Fruit fly (Drosophila melanogaster) whole organism, embryonic: ENCODE results near the gene CG31265.
A peak's percentile ranks its signal among the peaks of the same experiment; 100 is the strongest.

Source experiments
- Atf3 ChIP-seq: fragments of 200-800 bp; sonication (Bioruptor generic); optimal IDR thresholded peaks from 3 replicates; lab custom pipeline; 2016; ENCODE audit warnings: missing biosample characterization, missing genetic modification characterization
- Atf6 ChIP-seq: fragments of 200-800 bp; sonication (Bioruptor generic); IDR thresholded peaks from 2 replicates; pipeline ENCODE4 v1.3.6; 2022; ENCODE audit warnings: missing biosample characterization, missing genetic modification characterization
- Blimp-1 ChIP-seq: fragments of 200-800 bp; sonication (Bioruptor generic); optimal IDR thresholded peaks from 3 replicates; lab custom pipeline; 2018; ENCODE audit warnings: missing biosample characterization, missing genetic modification characterization, mild to moderate bottlenecking, moderate library complexity, missing genetic modification reagents
- CG12071 ChIP-seq: fragments of 200-800 bp; sonication (Bioruptor generic); optimal IDR thresholded peaks from 3 replicates; lab custom pipeline; 2018; ENCODE audit warnings: missing biosample characterization, mild to moderate bottlenecking, missing genetic modification characterization
- CG12219 ChIP-seq: fragments of 200-800 bp; sonication (Bioruptor generic); optimal IDR thresholded peaks from 3 replicates; lab custom pipeline; 2018; ENCODE audit warnings: missing biosample characterization, mild to moderate bottlenecking, missing genetic modification characterization
- CG1233 ChIP-seq: fragments of 200-800 bp; sonication (Bioruptor generic); optimal IDR thresholded peaks from 4 replicates; lab custom pipeline; 2018; ENCODE audit warnings: missing biosample characterization, mild to moderate bottlenecking, missing genetic modification characterization
- CG12769 ChIP-seq: fragments of 200-800 bp; sonication (Bioruptor generic); optimal IDR thresholded peaks from 2 replicates; lab custom pipeline; 2019; ENCODE audit warnings: missing biosample characterization, mild to moderate bottlenecking, missing genetic modification characterization, moderate library complexity
- CG12942 ChIP-seq: fragments of 200-800 bp; sonication (Bioruptor generic); optimal IDR thresholded peaks from 3 replicates; lab custom pipeline; 2016; ENCODE audit warnings: missing biosample characterization, missing genetic modification characterization
- CG16779 ChIP-seq: fragments of 200-800 bp; sonication (Bioruptor generic); IDR thresholded peaks from 2 replicates; pipeline ENCODE4 v1.3.6; 2022; ENCODE audit warnings: missing biosample characterization, missing genetic modification characterization
- CG2116 ChIP-seq: fragments of 200-800 bp; sonication (Bioruptor generic); optimal IDR thresholded peaks from 3 replicates; lab custom pipeline; 2018; ENCODE audit warnings: missing biosample characterization, mild to moderate bottlenecking, missing genetic modification characterization
- CG3281 ChIP-seq: fragments of 200-800 bp; sonication (Bioruptor generic); optimal IDR thresholded peaks from 3 replicates; lab custom pipeline; 2017; ENCODE audit warnings: missing biosample characterization, mild to moderate bottlenecking, missing genetic modification characterization
- CG4328 ChIP-seq: fragments of 200-800 bp; sonication (Bioruptor generic); optimal IDR thresholded peaks from 3 replicates; lab custom pipeline; 2017; ENCODE audit warnings: missing biosample characterization, missing genetic modification reagents, missing genetic modification characterization
- CG4707 ChIP-seq: fragments of 200-800 bp; sonication (Bioruptor generic); optimal IDR thresholded peaks from 2 replicates; lab custom pipeline; 2018; ENCODE audit warnings: missing biosample characterization, mild to moderate bottlenecking, missing genetic modification characterization, moderate library complexity
- CG5180 ChIP-seq: fragments of 200-800 bp; sonication (Bioruptor generic); optimal IDR thresholded peaks from 3 replicates; lab custom pipeline; 2017; ENCODE audit warnings: missing biosample characterization, missing genetic modification characterization, mild to moderate bottlenecking, moderate library complexity, missing genetic modification reagents
- CG6683 ChIP-seq: fragments of 200-800 bp; sonication (Bioruptor generic); optimal IDR thresholded peaks from 2 replicates; lab custom pipeline; 2017; ENCODE audit warnings: missing biosample characterization, mild to moderate bottlenecking, missing genetic modification characterization, missing genetic modification reagents
- CG7357 ChIP-seq: fragments of 200-800 bp; sonication (Bioruptor generic); IDR thresholded peaks from 3 replicates; pipeline ENCODE4 v1.3.6; 2022; ENCODE audit warnings: missing biosample characterization, missing genetic modification characterization
- CG7556 ChIP-seq: fragments of 200-800 bp; sonication (Bioruptor generic); optimal IDR thresholded peaks from 2 replicates; lab custom pipeline; 2017; ENCODE audit warnings: missing biosample characterization, mild to moderate bottlenecking, missing genetic modification characterization
- CG8290 ChIP-seq, 3 experiments: fragments of 200-800 bp; sonication (Bioruptor generic); optimal IDR thresholded peaks; 2 replicates each; lab custom pipeline; 2016 to 2019; ENCODE audit warnings: missing biosample characterization in 3 of 3, missing genetic modification characterization in 3 of 3, mild to moderate bottlenecking in 2 of 3, moderate library complexity in 1 of 3
- CG8924 ChIP-seq: fragments of 200-800 bp; optimal IDR thresholded peaks from 3 replicates; lab custom pipeline; 2019; ENCODE audit warnings: missing biosample characterization, mild to moderate bottlenecking, missing genetic modification characterization, moderate library complexity
- CG9609 ChIP-seq: fragments of 200-800 bp; sonication (Bioruptor generic); optimal IDR thresholded peaks from 3 replicates; lab custom pipeline; 2016; ENCODE audit warnings: missing biosample characterization, missing genetic modification characterization
- CoRest ChIP-seq: fragments of 200-800 bp; sonication (Bioruptor generic); optimal IDR thresholded peaks from 3 replicates; lab custom pipeline; 2018; ENCODE audit warnings: missing biosample characterization, mild to moderate bottlenecking, missing genetic modification characterization, moderate library complexity
- Dbx ChIP-seq: fragments of 200-800 bp; sonication (Bioruptor generic); IDR thresholded peaks from 3 replicates; pipeline ENCODE4 v1.3.6; 2022; ENCODE audit warnings: missing biosample characterization, missing genetic modification characterization
- H2.0 ChIP-seq: fragments of 200-800 bp; sonication (Bioruptor generic); IDR thresholded peaks from 2 replicates; pipeline ENCODE4 v1.3.6; 2022; ENCODE audit warnings: missing biosample characterization, missing genetic modification characterization
- HHEX ChIP-seq: fragments of 200-800 bp; sonication (Bioruptor generic); optimal IDR thresholded peaks from 3 replicates; lab custom pipeline; 2017; ENCODE audit warnings: missing biosample characterization, mild to moderate bottlenecking, missing genetic modification characterization, missing genetic modification reagents
- Kr ChIP-seq: fragments of 200-800 bp; sonication (Bioruptor generic); optimal IDR thresholded peaks from 2 replicates; lab custom pipeline; 2017; ENCODE audit warnings: missing biosample characterization, mild to moderate bottlenecking, missing genetic modification characterization
- Lim3 ChIP-seq: fragments of 200-800 bp; sonication (Bioruptor generic); IDR thresholded peaks from 2 replicates; pipeline ENCODE4 v1.3.6; 2022; ENCODE audit warnings: missing biosample characterization, missing genetic modification characterization
- Lpt ChIP-seq: fragments of >200 bp; optimal IDR thresholded peaks from 2 replicates; lab custom pipeline; 2018; ENCODE audit warnings: missing biosample characterization, missing genetic modification characterization
- Mrtf ChIP-seq: fragments of 200-800 bp; sonication (Bioruptor generic); IDR thresholded peaks from 3 replicates; pipeline ENCODE4 v1.3.6; 2022; ENCODE audit warnings: missing biosample characterization, missing genetic modification characterization
- Ravus ChIP-seq: fragments of 200-800 bp; sonication (Bioruptor generic); IDR thresholded peaks from 2 replicates; pipeline ENCODE4 v1.3.6; 2022; ENCODE audit warnings: missing biosample characterization, missing genetic modification characterization
- Taf1 ChIP-seq: fragments of 200-800 bp; sonication (Bioruptor generic); IDR thresholded peaks from 2 replicates; pipeline ENCODE4 v1.3.6; 2022; ENCODE audit warnings: missing biosample characterization, missing genetic modification characterization
- ac ChIP-seq: fragments of 200-800 bp; sonication (Bioruptor generic); optimal IDR thresholded peaks from 3 replicates; lab custom pipeline; 2017; ENCODE audit warnings: missing biosample characterization, mild to moderate bottlenecking, missing genetic modification characterization
- disco-r ChIP-seq: fragments of 200-800 bp; sonication (Bioruptor generic); optimal IDR thresholded peaks from 2 replicates; lab custom pipeline; 2016; ENCODE audit warnings: missing biosample characterization, missing genetic modification characterization
- fd64A ChIP-seq: fragments of 200-800 bp; sonication (Bioruptor generic); optimal IDR thresholded peaks from 3 replicates; lab custom pipeline; 2018; ENCODE audit warnings: missing biosample characterization, mild to moderate bottlenecking, missing genetic modification characterization
- fd96Cb ChIP-seq: fragments of 200-800 bp; sonication (Bioruptor generic); optimal IDR thresholded peaks from 2 replicates; lab custom pipeline; 2018; ENCODE audit warnings: missing biosample characterization, mild to moderate bottlenecking, missing genetic modification characterization, moderate library complexity
- gce ChIP-seq: fragments of 200-800 bp; sonication (Bioruptor generic); IDR thresholded peaks from 3 replicates; pipeline ENCODE4 v1.3.6; 2022; ENCODE audit warnings: missing biosample characterization, missing genetic modification characterization
- her ChIP-seq: fragments of 200-800 bp; sonication (Bioruptor generic); optimal IDR thresholded peaks from 2 replicates; lab custom pipeline; 2016; ENCODE audit warnings: missing biosample characterization, missing genetic modification characterization
- kni ChIP-seq: fragments of 200-800 bp; sonication (Bioruptor generic); optimal IDR thresholded peaks from 3 replicates; lab custom pipeline; 2017; ENCODE audit warnings: mild to moderate bottlenecking, missing biosample characterization, missing genetic modification reagents, missing genetic modification characterization
- lola ChIP-seq, 3 experiments: fragments of >200 bp in 2 of 3; fragments of 200-800 bp in 1 of 3; sonication (Bioruptor generic) in 1 of 3; optimal IDR thresholded peaks; 2 replicates each; lab custom pipeline; 2017 to 2019; ENCODE audit warnings: missing biosample characterization in 3 of 3, missing genetic modification characterization in 3 of 3, mild to moderate bottlenecking in 1 of 3, moderate library complexity in 1 of 3
- luna ChIP-seq: fragments of 200-800 bp; sonication (Bioruptor generic); optimal IDR thresholded peaks from 2 replicates; lab custom pipeline; 2016; ENCODE audit warnings: missing biosample characterization, missing genetic modification characterization
- mirr ChIP-seq: fragments of 200-800 bp; sonication (Bioruptor generic); optimal IDR thresholded peaks from 3 replicates; lab custom pipeline; 2018; ENCODE audit warnings: missing biosample characterization, mild to moderate bottlenecking, missing genetic modification characterization
- pfk ChIP-seq: fragments of 200-800 bp; sonication (Bioruptor generic); optimal IDR thresholded peaks from 2 replicates; lab custom pipeline; 2018; ENCODE audit warnings: missing biosample characterization, mild to moderate bottlenecking, missing genetic modification characterization, moderate library complexity
- psq ChIP-seq: fragments of 200-800 bp; sonication (Bioruptor generic); optimal IDR thresholded peaks from 2 replicates; lab custom pipeline; 2017; ENCODE audit warnings: missing biosample characterization, missing genetic modification characterization
- seq ChIP-seq: fragments of 200-800 bp; sonication (Bioruptor generic); IDR thresholded peaks from 2 replicates; pipeline ENCODE4 v1.3.6; 2022; ENCODE audit warnings: missing biosample characterization, missing genetic modification characterization
- slp2 ChIP-seq: fragments of 200-800 bp; sonication (Bioruptor generic); optimal IDR thresholded peaks from 2 replicates; lab custom pipeline; 2016; ENCODE audit warnings: missing biosample characterization, missing genetic modification characterization
- sob ChIP-seq: fragments of 200-800 bp; sonication (Bioruptor generic); IDR thresholded peaks from 2 replicates; pipeline ENCODE4 v1.3.6; 2022; ENCODE audit warnings: missing biosample characterization, missing genetic modification characterization
- toy ChIP-seq: fragments of 200-800 bp; sonication (Bioruptor generic); IDR thresholded peaks from 2 replicates; pipeline ENCODE4 v1.3.6; 2022; ENCODE audit warnings: missing biosample characterization, missing genetic modification characterization
- unpg ChIP-seq: fragments of 200-800 bp; sonication (Bioruptor generic); optimal IDR thresholded peaks from 3 replicates; lab custom pipeline; 2018; ENCODE audit warnings: missing biosample characterization, mild to moderate bottlenecking, missing genetic modification characterization, moderate library complexity
- wek ChIP-seq: fragments of 200-800 bp; sonication (Bioruptor generic); optimal IDR thresholded peaks from 3 replicates; lab custom pipeline; 2018; ENCODE audit warnings: missing biosample characterization, mild to moderate bottlenecking, missing genetic modification characterization, moderate library complexity

The CG31265 gene

DNA sequence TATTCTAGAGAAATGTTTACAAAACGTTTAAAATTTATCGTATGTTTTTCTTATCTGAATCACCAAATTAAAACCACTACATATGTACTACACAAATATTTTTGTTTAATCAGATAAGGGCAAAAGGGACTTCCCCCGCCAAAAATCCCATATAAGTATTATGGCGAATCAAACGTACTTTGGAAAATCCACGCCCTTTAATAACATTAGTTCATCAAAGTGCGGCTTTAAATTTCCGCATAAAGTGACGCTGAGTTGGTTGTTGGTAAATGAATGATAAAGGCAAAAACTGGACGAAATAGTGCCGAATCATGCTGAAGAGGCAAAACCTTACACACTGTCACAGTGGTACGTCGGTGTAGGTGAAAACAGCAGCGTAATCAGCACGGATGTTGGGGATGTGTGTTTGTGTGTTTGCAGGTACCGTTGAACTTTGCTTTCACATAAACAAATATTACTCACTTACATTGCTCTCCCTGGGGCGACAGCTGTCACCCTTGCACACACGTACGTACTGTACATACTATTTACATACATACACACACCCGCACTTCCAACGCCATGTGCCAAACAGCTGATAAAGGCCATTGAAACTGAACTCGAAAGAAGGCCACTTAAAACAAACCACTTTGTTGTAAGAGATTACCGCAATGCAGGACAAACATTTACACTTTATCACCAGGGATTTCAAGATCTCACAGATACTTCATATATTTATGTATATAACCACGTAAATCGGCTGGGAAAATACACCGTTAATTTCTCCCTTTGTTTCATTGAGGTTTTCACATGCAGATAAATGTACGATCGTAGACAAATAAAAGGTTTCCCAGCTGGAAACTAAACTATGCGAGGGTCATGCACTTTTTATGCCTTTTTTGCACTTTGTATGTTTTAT is 48.8 kb upstream of the CG31265 start (continued):
- TF ChIP-seq CG5180, result peak; percentile 51
- TF ChIP-seq disco-r (GFP tag; lab: Kevin White, UChicago), result no peak
- TF ChIP-seq slp2, result no peak
- no peak for TF ChIP-seq Ravus (GFP tag; lab: Robert Waterston, UW)
- TF ChIP-seq unpg (GFP tag; lab: Kevin White, UChicago), result peak; percentile 23
- TF ChIP-seq lola (GFP tag; optimal IDR thresholded peaks at IDR 0.05; lab: Kevin White, UChicago), result peak in 1 of 3 experiments; percentile 18
- no peak for TF ChIP-seq Atf3
- TF ChIP-seq CG4328 (GFP tag; lab: Kevin White, UChicago), result peak; percentile 34
- no peak for TF ChIP-seq CG2116 (GFP tag; lab: Kevin White, UChicago)
- TF ChIP-seq CG7357 (GFP tag; lab: Robert Waterston, UW), result no peak
- peak; percentile 5 for TF ChIP-seq pfk
- no peak for TF ChIP-seq CG12942 (GFP tag; lab: Kevin White, UChicago)
- TF ChIP-seq wek (GFP tag; lab: Kevin White, UChicago), result peak; percentile 73
- TF ChIP-seq Atf6, result peak; percentile 40; the same call in 1 of the 2 replicates
- peak; percentile 8 for TF ChIP-seq CG3281 (GFP tag; lab: Kevin White, UChicago)
- peak; percentile 33 for TF ChIP-seq her (GFP tag; lab: Kevin White, UChicago)
- peak; percentile 3 for TF ChIP-seq CG6683 (GFP tag; lab: Kevin White, UChicago)
- TF ChIP-seq fd64A (GFP tag; lab: Kevin White, UChicago), result peak; percentile 67
- TF ChIP-seq kni, result peak; percentile 86
- peak; percentile 78 for TF ChIP-seq mirr (GFP tag; lab: Kevin White, UChicago)
- TF ChIP-seq seq (GFP tag; lab: Robert Waterston, UW), result peak; percentile 7; the same call in 1 of the 2 replicates
- TF ChIP-seq CG16779 (GFP tag; lab: Robert Waterston, UW), result no peak
- peak; percentile 50 for TF ChIP-seq CG12071 (GFP tag; lab: Kevin White, UChicago)
- TF ChIP-seq Blimp-1 (GFP tag; lab: Kevin White, UChicago), result peak; percentile 20
- TF ChIP-seq sob (GFP tag; lab: Robert Waterston, UW), result peak; percentile 40; the same call in 1 of the 2 replicates
- TF ChIP-seq Kr (GFP tag; lab: Kevin White, UChicago), result peak; percentile 86
- no peak for TF ChIP-seq H2.0 (GFP tag; lab: Robert Waterston, UW)
- peak; percentile 69 for TF ChIP-seq CG12769 (tag; lab: Kevin White, UChicago)
- TF ChIP-seq CG12219 (GFP tag; lab: Kevin White, UChicago), result peak; percentile 67
- peak; percentile 32 for TF ChIP-seq CoRest (tag; lab: Kevin White, UChicago)
- TF ChIP-seq HHEX (GFP tag; lab: Kevin White, UChicago), result no peak
- peak; percentile 20 for TF ChIP-seq CG1233 (GFP tag; lab: Kevin White, UChicago)
- peak; percentile 1 for TF ChIP-seq CG7556 (GFP tag; lab: Kevin White, UChicago)
- TF ChIP-seq psq (GFP tag; lab: Kevin White, UChicago), result no peak
- peak; percentile 61 for TF ChIP-seq ac
- TF ChIP-seq fd96Cb, result no peak
- peak; percentile 24; the same call in 1 of the 3 replicates for TF ChIP-seq Dbx (GFP tag; lab: Robert Waterston, UW)
- no peak for TF ChIP-seq Lpt (GFP tag; lab: Kevin White, UChicago)
- peak; percentile 46 for TF ChIP-seq CG4707 (GFP tag; lab: Kevin White, UChicago)
- TF ChIP-seq luna, result no peak
- TF ChIP-seq CG8924 (tag; lab: Kevin White, UChicago), result peak; percentile 62
- TF ChIP-seq Taf1, result peak; percentile 21; the same call in 1 of the 2 replicates
- TF ChIP-seq CG8290 (GFP tag; optimal IDR thresholded peaks at IDR 0.05; lab: Kevin White, UChicago), result no peak
- peak; percentile 13 to 74 for TF ChIP-seq CG8290 (tag; optimal IDR thresholded peaks at IDR 0.05; lab: Kevin White, UChicago)
- TF ChIP-seq gce (GFP tag; lab: Robert Waterston, UW), result 0 out of 3 replicates have a peak, but pooled peaks have one; percentile 47
- no peak for TF ChIP-seq CG9609
- TF ChIP-seq toy (GFP tag; lab: Robert Waterston, UW), result no peak
- no peak for TF ChIP-seq Lim3 (GFP tag; lab: Robert Waterston, UW)
- no peak for TF ChIP-seq Mrtf
